Worm (Caenorhabditis elegans) whole organism, L4 larva: ENCODE data around the gene rps-25.

Experiments
- F49E8.2 ChIP-seq: sonication (generic microtip); optimal IDR thresholded peaks from 2 replicates; lab custom pipeline; 2016; ENCODE audit warnings: missing compliant biosample characterization, mild to moderate bottlenecking, missing genetic modification characterization, borderline replicate concordance
- Y48G9A.11 ChIP-seq: fragments of 200-800 bp; sonication (Bioruptor generic); IDR thresholded peaks from 2 replicates; pipeline ENCODE4 v1.3.6; 2022; ENCODE audit warnings: missing genetic modification reagents, missing genetic modification characterization, missing compliant biosample characterization
- ZK337.2 ChIP-seq: fragments of 200-800 bp; sonication (Bioruptor generic); IDR thresholded peaks from 2 replicates; pipeline ENCODE4 v1.3.6; 2022; ENCODE audit warnings: missing genetic modification reagents, missing genetic modification characterization, missing compliant biosample characterization
- ZK546.5 ChIP-seq, 2 experiments: sonication (generic microtip); optimal IDR thresholded peaks; 2 replicates each; lab custom pipeline; 2017; ENCODE audit warnings: missing biosample characterization in 2 of 2, missing genetic modification characterization in 2 of 2
- aha-1 ChIP-seq: fragments of 150-350 bp; peaks from one replicate; lab custom pipeline; 2014; ENCODE audit warnings: missing biosample characterization, missing genetic modification characterization
- aly-2 ChIP-seq: sonication (generic microtip); optimal IDR thresholded peaks from 2 replicates; lab custom pipeline; 2018; ENCODE audit warnings: missing biosample characterization, missing genetic modification characterization
- arid-1 ChIP-seq: fragments of 200-800 bp; sonication (Bioruptor generic); conservative IDR thresholded peaks from 2 replicates; pipeline ENCODE4 v1.3.6; 2022; ENCODE audit warnings: missing genetic modification reagents, missing genetic modification characterization, missing compliant biosample characterization
- ceh-20 ChIP-seq: fragments of 200-800 bp; sonication (Bioruptor generic); IDR thresholded peaks from 2 replicates; pipeline ENCODE4 v1.3.6; 2022; ENCODE audit warnings: missing genetic modification reagents, missing genetic modification characterization, missing compliant biosample characterization
- daf-16 ChIP-seq, 3 experiments: sonication (generic microtip); optimal IDR thresholded peaks; 2 replicates each; lab custom pipeline; 2016 to 2017; ENCODE audit warnings: missing genetic modification characterization in 3 of 3, missing genetic modification reagents in 3 of 3, mild to moderate bottlenecking in 2 of 3, missing compliant biosample characterization in 2 of 3, missing biosample characterization in 1 of 3, moderate library complexity in 1 of 3
- daf-8 ChIP-seq: fragments of 200-800 bp; sonication (Bioruptor generic); IDR thresholded peaks from 2 replicates; pipeline ENCODE4 v1.3.6; 2022; ENCODE audit warnings: missing genetic modification characterization, missing compliant biosample characterization
- dmd-6 ChIP-seq: fragments of 200-800 bp; sonication (Bioruptor generic); IDR thresholded peaks from 2 replicates; pipeline ENCODE4 v1.3.6; 2022; ENCODE audit warnings: missing genetic modification reagents, missing genetic modification characterization, missing compliant biosample characterization
- dmd-8 ChIP-seq: fragments of 200-800 bp; sonication (Bioruptor generic); IDR thresholded peaks from 2 replicates; pipeline ENCODE4 v1.3.6; 2022; ENCODE audit warnings: missing genetic modification characterization, missing compliant biosample characterization
- dpl-1 ChIP-seq: fragments of 150-350 bp; optimal IDR thresholded peaks from 2 replicates; lab custom pipeline; 2014; ENCODE audit warnings: missing biosample characterization, missing genetic modification reagents, missing genetic modification characterization
- duxl-1 ChIP-seq: sonication (generic microtip); optimal IDR thresholded peaks from 2 replicates; lab custom pipeline; 2016; ENCODE audit warnings: mild to moderate bottlenecking, missing genetic modification characterization, moderate library complexity, missing compliant biosample characterization; ENCODE audit not compliant: poor library complexity
- dve-1 ChIP-seq: sonication (generic microtip); optimal IDR thresholded peaks from 2 replicates; lab custom pipeline; 2017; ENCODE audit warnings: antibody characterized with exemption, mild to moderate bottlenecking, missing genetic modification characterization, missing compliant biosample characterization; ENCODE audit not compliant: insufficient read depth
- fkh-10 ChIP-seq: fragments of 150-350 bp; optimal IDR thresholded peaks from 2 replicates; lab custom pipeline; 2014; ENCODE audit warnings: missing biosample characterization, missing genetic modification reagents, missing genetic modification characterization
- gei-8 ChIP-seq: fragments of 200-800 bp; sonication (Bioruptor generic); optimal IDR thresholded peaks from 2 replicates; lab custom pipeline; 2018; ENCODE audit warnings: mild to moderate bottlenecking, missing genetic modification characterization, missing compliant biosample characterization
- hif-1 ChIP-seq, 2 experiments: sonication (generic microtip); optimal IDR thresholded peaks; 2 replicates each; lab custom pipeline; 2016 to 2017; ENCODE audit warnings: missing compliant biosample characterization in 2 of 2, missing genetic modification characterization in 2 of 2, missing genetic modification reagents in 2 of 2, missing genotype in 2 of 2, mild to moderate bottlenecking in 1 of 2
- hlh-11 ChIP-seq: fragments of 200-800 bp; sonication (Bioruptor generic); optimal IDR thresholded peaks from 2 replicates; lab custom pipeline; 2018; ENCODE audit warnings: mild to moderate bottlenecking, missing genetic modification characterization, missing compliant biosample characterization
- hlh-30 ChIP-seq: sonication (generic microtip); optimal IDR thresholded peaks from 2 replicates; lab custom pipeline; 2017; ENCODE audit warnings: antibody characterized with exemption, mild to moderate bottlenecking, missing genetic modification characterization, missing compliant biosample characterization; ENCODE audit not compliant: insufficient read depth
- hmg-1.1 ChIP-seq: fragments of 200-800 bp; sonication (Bioruptor generic); IDR thresholded peaks from 2 replicates; pipeline ENCODE4 v1.3.6; 2022; ENCODE audit warnings: missing genetic modification reagents, missing genetic modification characterization, missing compliant biosample characterization
- lin-1 ChIP-seq: fragments of 200-800 bp; sonication (Bioruptor generic); IDR thresholded peaks from 2 replicates; pipeline ENCODE4 v1.3.6; 2022; ENCODE audit warnings: missing genetic modification reagents, missing genetic modification characterization, missing compliant biosample characterization
- lin-38 ChIP-seq: fragments of 200-800 bp; sonication (Bioruptor generic); IDR thresholded peaks from 2 replicates; pipeline ENCODE4 v1.3.6; 2022; ENCODE audit warnings: missing genetic modification reagents, missing genetic modification characterization, missing compliant biosample characterization
- lsy-2 ChIP-seq, 2 experiments: fragments of 150-350 bp in 1 of 2; sonication (generic microtip) in 1 of 2; optimal IDR thresholded peaks; 2 replicates each; lab custom pipeline; 2014 to 2017; ENCODE audit warnings: missing biosample characterization in 2 of 2, missing genetic modification characterization in 2 of 2
- madf-5 ChIP-seq, 2 experiments: fragments of 200-800 bp; sonication (Bioruptor generic); IDR thresholded peaks; 2 replicates each; pipeline ENCODE4 v1.3.6; 2022; ENCODE audit warnings: missing compliant biosample characterization in 2 of 2, missing genetic modification characterization in 2 of 2
- madf-9 ChIP-seq: fragments of 200-800 bp; sonication (Bioruptor generic); conservative IDR thresholded peaks from 2 replicates; pipeline ENCODE4 v1.3.6; 2022; ENCODE audit warnings: missing genetic modification reagents, missing genetic modification characterization, missing compliant biosample characterization
- mep-1 ChIP-seq: fragments of 150-350 bp; sonication (generic microtip); optimal IDR thresholded peaks from 3 replicates; lab custom pipeline; 2014; ENCODE audit warnings: missing biosample characterization, missing genetic modification characterization
- mes-2 ChIP-seq: sonication (generic microtip); optimal IDR thresholded peaks from 2 replicates; lab custom pipeline; 2016; ENCODE audit warnings: missing genotype, mild to moderate bottlenecking, missing genetic modification characterization, missing compliant biosample characterization; ENCODE audit not compliant: poor library complexity, severe bottlenecking
- mxl-2 ChIP-seq: fragments of 200-800 bp; sonication (Bioruptor generic); conservative IDR thresholded peaks from 2 replicates; pipeline ENCODE4 v1.3.6; 2022; ENCODE audit warnings: missing genetic modification reagents, missing genetic modification characterization, missing compliant biosample characterization
- nhr-10 ChIP-seq: fragments of 150-350 bp; optimal IDR thresholded peaks from 2 replicates; lab custom pipeline; 2014; ENCODE audit warnings: missing biosample characterization, missing genetic modification characterization
- nhr-102 ChIP-seq: sonication (generic microtip); optimal IDR thresholded peaks from 2 replicates; lab custom pipeline; 2016; ENCODE audit warnings: mild to moderate bottlenecking, missing genetic modification characterization, moderate library complexity, missing compliant biosample characterization
- nhr-111 ChIP-seq: fragments of 200-800 bp; sonication (Bioruptor generic); optimal IDR thresholded peaks from 2 replicates; lab custom pipeline; 2018; ENCODE audit warnings: mild to moderate bottlenecking, missing genetic modification characterization, missing compliant biosample characterization
- nhr-28 ChIP-seq: fragments of 150-350 bp; optimal IDR thresholded peaks from 2 replicates; lab custom pipeline; 2014; ENCODE audit warnings: missing biosample characterization, missing genetic modification characterization
- nhr-48 ChIP-seq: sonication (generic microtip); optimal IDR thresholded peaks from 2 replicates; lab custom pipeline; 2016; ENCODE audit warnings: mild to moderate bottlenecking, missing genetic modification characterization, missing compliant biosample characterization
- nhr-6 ChIP-seq: fragments of 150-350 bp; optimal IDR thresholded peaks from 2 replicates; lab custom pipeline; 2014; ENCODE audit warnings: missing biosample characterization, missing genetic modification characterization
- nhr-77 ChIP-seq: fragments of 150-350 bp; optimal IDR thresholded peaks from 2 replicates; lab custom pipeline; 2014; ENCODE audit warnings: missing biosample characterization, missing genetic modification characterization
- pha-4 ChIP-seq, 2 experiments: fragments of 150-350 bp in 1 of 2; fragments of 200-800 bp in 1 of 2; sonication (Bioruptor generic) in 1 of 2; IDR thresholded peaks in 1 of 2; optimal IDR thresholded peaks in 1 of 2; 2 replicates each; pipeline versions ENCODE4 v1.3.6 to Lab custom; 2014 to 2022; ENCODE audit warnings: missing genetic modification characterization in 2 of 2, missing genetic modification reagents in 2 of 2, missing biosample characterization in 1 of 2, missing compliant biosample characterization in 1 of 2
- snpc-1.2 ChIP-seq: fragments of 200-800 bp; sonication (Bioruptor generic); IDR thresholded peaks from 2 replicates; pipeline ENCODE4 v1.3.6; 2022; ENCODE audit warnings: missing genetic modification reagents, missing genetic modification characterization, missing compliant biosample characterization
- tag-97 ChIP-seq: fragments of 200-800 bp; sonication (Bioruptor generic); IDR thresholded peaks from 2 replicates; pipeline ENCODE4 v1.3.6; 2022; ENCODE audit warnings: missing genetic modification characterization, missing compliant biosample characterization
- unc-130 ChIP-seq: sonication (generic microtip); optimal IDR thresholded peaks from 2 replicates; lab custom pipeline; 2016; ENCODE audit warnings: missing genetic modification reagents, missing genetic modification characterization, missing compliant biosample characterization
- unc-62 ChIP-seq, 3 experiments: fragments of 150-350 bp in 1 of 3; sonication (generic microtip); optimal IDR thresholded peaks in 2 of 3; peaks in 1 of 3; 1 replicate in 1 of 3; 2 replicates in 2 of 3; lab custom pipeline; 2014 to 2017; ENCODE audit warnings: missing biosample characterization in 3 of 3, missing genetic modification characterization in 3 of 3, missing genetic modification reagents in 3 of 3, missing genotype in 1 of 3
- ztf-7 ChIP-seq: fragments of 150-350 bp; optimal IDR thresholded peaks from 2 replicates; lab custom pipeline; 2014; ENCODE audit warnings: missing biosample characterization, missing genetic modification characterization

rps-25 gene

ce11 chrIV:5947555-5948151 lies at the start of gene rps-25:
rps-25 (minus strand) TSS chrIV:5947605.
- TF ChIP-seq lsy-2 (tag; optimal IDR thresholded peaks at IDR 0.05; lab: Kevin White, UChicago) (peak in 1 of 2 experiments; percentile 94), arid-1 (GFP tag; lab: Robert Waterston, UW) (0 out of 2 replicates have a peak, but pooled peaks have one; percentile 16), duxl-1 (tag; lab: Kevin White, UChicago) (no peak), daf-16 (GFP tag; optimal IDR thresholded peaks at IDR 0.05; lab: Kevin White, UChicago) (no peak), daf-16 (tag; optimal IDR thresholded peaks at IDR 0.05; lab: Kevin White, UChicago) (peak; percentile 40), daf-8 (GFP tag; lab: Robert Waterston, UW) (no peak), aha-1 (tag; lab: Kevin White, UChicago) (peak; percentile 8), fkh-10 (GFP tag; lab: Kevin White, UChicago) (peak; percentile 10), dmd-8 (GFP tag; lab: Robert Waterston, UW) (no peak), snpc-1.2 (peak; percentile 91), dve-1 (tag; lab: Kevin White, UChicago) (peak; percentile 57), madf-9 (GFP tag; lab: Robert Waterston, UW) (no peak), pha-4 (GFP tag; IDR thresholded peaks at IDR 0.05; lab: Robert Waterston, UW) (0 out of 2 replicates have a peak, but pooled peaks have one; percentile 25), pha-4 (tag; optimal IDR thresholded peaks at IDR 0.05; lab: Kevin White, UChicago) (no peak), hmg-1.1 (GFP tag; lab: Robert Waterston, UW) (peak; percentile 30; the same call in 1 of the 2 replicates), dmd-6 (GFP tag; lab: Robert Waterston, UW) (no peak), unc-62 (GFP tag; optimal IDR thresholded peaks at IDR 0.05 in 1 of 2; lab: Kevin White, UChicago) (no peak), unc-62 (tag; optimal IDR thresholded peaks at IDR 0.05; lab: Kevin White, UChicago) (no peak), hif-1 (tag; optimal IDR thresholded peaks at IDR 0.05; lab: Kevin White, UChicago) (peak in 1 of 2 experiments; percentile 25), F49E8.2 (tag; lab: Kevin White, UChicago) (peak; percentile 1), Y48G9A.11 (no peak), nhr-102 (tag; lab: Kevin White, UChicago) (no peak), madf-5 (GFP tag; IDR thresholded peaks at IDR 0.05; lab: Robert Waterston, UW) (no peak), dpl-1 (GFP tag; lab: Kevin White, UChicago) (peak; percentile 52), ceh-20 (no peak), mxl-2 (GFP tag; lab: Robert Waterston, UW) (no peak), ZK546.5 (tag; optimal IDR thresholded peaks at IDR 0.05; lab: Kevin White, UChicago) (no peak), ztf-7 (no peak), lin-1 (GFP tag; lab: Robert Waterston, UW) (no peak), mes-2 (tag; lab: Kevin White, UChicago) (peak; percentile 76), nhr-77 (peak; percentile 58), nhr-6 (peak; percentile 74), nhr-10 (no peak), hlh-30 (tag; lab: Kevin White, UChicago) (peak; percentile 52), tag-97 (GFP tag; lab: Robert Waterston, UW) (no peak), nhr-28 (tag; lab: Kevin White, UChicago) (peak; percentile 44), lin-38 (GFP tag; lab: Robert Waterston, UW) (0 out of 2 replicates have a peak, but pooled peaks have one; percentile 27), gei-8 (GFP tag; lab: Kevin White, UChicago) (no peak), hlh-11 (tag; lab: Kevin White, UChicago) (no peak), nhr-111 (GFP tag; lab: Kevin White, UChicago) (no peak), mep-1 (tag; lab: Kevin White, UChicago) (peak; percentile 67), unc-130 (GFP tag; lab: Kevin White, UChicago) (peak; percentile 35), aly-2 (tag; lab: Kevin White, UChicago) (no peak), ZK337.2 (no peak), nhr-48 (tag; lab: Kevin White, UChicago) (no peak)
